Worm (Caenorhabditis elegans): Measurements from ENCODE around the gene clec-130.

DNA sequence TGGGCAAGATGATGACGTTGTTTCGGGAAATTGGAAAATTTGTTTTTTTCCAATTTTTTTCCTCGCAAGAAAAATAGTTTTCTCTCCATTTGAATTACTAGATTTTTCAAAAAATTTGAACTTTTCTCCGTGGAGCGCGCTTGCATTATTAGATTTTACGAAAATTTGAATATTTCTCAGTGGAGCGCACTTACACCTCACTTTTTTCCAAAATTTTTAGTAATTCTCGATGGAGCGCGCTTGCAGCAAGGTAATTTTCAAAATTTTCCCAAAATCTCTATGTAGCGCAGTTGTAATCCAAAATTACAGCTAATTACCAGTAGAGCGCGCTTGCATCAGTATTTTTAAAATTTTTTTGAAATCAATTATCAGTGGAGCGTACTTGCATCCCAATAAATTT is 18.7 kb upstream of the clec-130 start:
- no peak for TF ChIP-seq ama-1 (optimal IDR thresholded peaks at IDR 0.05)
- TF ChIP-seq Y22D7AL.16 (tag; optimal IDR thresholded peaks at IDR 0.05): no peak
- no peak for TF ChIP-seq elt-2 (tag; optimal IDR thresholded peaks at IDR 0.05)
- TF ChIP-seq unc-55 (GFP tag; optimal IDR thresholded peaks at IDR 0.05): no peak
- no peak for TF ChIP-seq nfya-1 (tag; optimal IDR thresholded peaks at IDR 0.05)
- no peak for TF ChIP-seq pag-3 (tag; optimal IDR thresholded peaks at IDR 0.05; ENCODE audit: borderline replicate concordance)
- TF ChIP-seq hlh-15 (tag; optimal IDR thresholded peaks at IDR 0.05): no peak
- TF ChIP-seq fkh-10 (GFP tag; optimal IDR thresholded peaks at IDR 0.05): no peak
- no peak for TF ChIP-seq ttx-3 (tag; optimal IDR thresholded peaks at IDR 0.05)
- TF ChIP-seq F13H6.1 (tag; optimal IDR thresholded peaks at IDR 0.05): no peak
- no peak for TF ChIP-seq ceh-48 (tag; optimal IDR thresholded peaks at IDR 0.05)
- TF ChIP-seq sox-4 (tag; optimal IDR thresholded peaks at IDR 0.05): no peak
